Worm (Caenorhabditis elegans) whole organism, L1 larva: ENCODE measurements around the gene acs-21.
A peak's percentile ranks its signal among the peaks of the same experiment; 100 is the strongest.

ENCODE experiments used
- Y116A8C.19 ChIP-seq: sonication (generic microtip); optimal IDR thresholded peaks from 2 replicates; lab custom pipeline; 2016; ENCODE audit warnings: missing compliant biosample characterization, missing genetic modification characterization, borderline replicate concordance
- aha-1 ChIP-seq: fragments of 150-350 bp; optimal IDR thresholded peaks from 2 replicates; lab custom pipeline; 2014; ENCODE audit warnings: missing biosample characterization, missing genetic modification characterization
- aly-2 ChIP-seq: fragments of 150-350 bp; optimal IDR thresholded peaks from 2 replicates; lab custom pipeline; 2014; ENCODE audit warnings: missing biosample characterization, missing genetic modification characterization
- blmp-1 ChIP-seq: fragments of 150-350 bp; optimal IDR thresholded peaks from 2 replicates; lab custom pipeline; 2014; ENCODE audit warnings: missing biosample characterization, missing genetic modification characterization
- ceh-8 ChIP-seq: fragments of 200-800 bp; sonication (Bioruptor generic); optimal IDR thresholded peaks from 2 replicates; lab custom pipeline; 2018; ENCODE audit warnings: mild to moderate bottlenecking, missing genetic modification characterization, moderate library complexity, missing compliant biosample characterization
- ceh-82 ChIP-seq, 3 experiments: fragments of 150-350 bp in 1 of 3; sonication (generic microtip) in 2 of 3; optimal IDR thresholded peaks; 2 replicates each; lab custom pipeline; 2014 to 2017; ENCODE audit warnings: missing biosample characterization in 3 of 3, missing genetic modification characterization in 3 of 3
- ceh-90 ChIP-seq: sonication (generic microtip); optimal IDR thresholded peaks from 2 replicates; lab custom pipeline; 2016; ENCODE audit warnings: missing genetic modification characterization, missing compliant biosample characterization
- ces-1 ChIP-seq: fragments of 150-350 bp; optimal IDR thresholded peaks from 2 replicates; lab custom pipeline; 2014; ENCODE audit warnings: missing biosample characterization, missing genetic modification reagents, missing genetic modification characterization
- efl-1 ChIP-seq, 4 experiments: fragments of 150-350 bp; optimal IDR thresholded peaks in 3 of 4; peaks in 1 of 4; 1 replicate in 1 of 4; 2 replicates in 3 of 4; lab custom pipeline; 2014; ENCODE audit warnings: missing biosample characterization in 2 of 4, missing genetic modification characterization in 2 of 4, missing genetic modification reagents in 2 of 4
- efl-3 ChIP-seq: fragments of 200-800 bp; sonication (Bioruptor generic); optimal IDR thresholded peaks from 2 replicates; lab custom pipeline; 2018; ENCODE audit warnings: mild to moderate bottlenecking, missing genetic modification characterization, missing compliant biosample characterization
- elt-2 ChIP-seq: sonication (generic microtip); optimal IDR thresholded peaks from 2 replicates; lab custom pipeline; 2016; ENCODE audit warnings: missing genetic modification characterization, mild to moderate bottlenecking, inconsistent platforms, missing compliant biosample characterization, missing genetic modification reagents
- fkh-4 ChIP-seq: sonication (generic microtip); optimal IDR thresholded peaks from 2 replicates; lab custom pipeline; 2016; ENCODE audit warnings: missing compliant biosample characterization, missing genetic modification characterization, borderline replicate concordance
- fkh-8 ChIP-seq: sonication (generic microtip); optimal IDR thresholded peaks from 2 replicates; lab custom pipeline; 2016; ENCODE audit warnings: mild to moderate bottlenecking, missing genetic modification characterization, missing compliant biosample characterization
- fos-1 ChIP-seq: fragments of 150-350 bp; optimal IDR thresholded peaks from 2 replicates; lab custom pipeline; 2014; ENCODE audit warnings: missing biosample characterization, missing genetic modification characterization
- hlh-4 ChIP-seq: sonication (generic microtip); optimal IDR thresholded peaks from 2 replicates; lab custom pipeline; 2016; ENCODE audit warnings: mild to moderate bottlenecking, missing genetic modification characterization, missing compliant biosample characterization
- lin-13 ChIP-seq: fragments of 150-350 bp; optimal IDR thresholded peaks from 2 replicates; lab custom pipeline; 2014; ENCODE audit warnings: missing biosample characterization, missing genetic modification reagents, missing genetic modification characterization
- lin-35 ChIP-seq, 2 experiments: fragments of 150-350 bp; optimal IDR thresholded peaks; 2 replicates each; lab custom pipeline; 2014; ENCODE audit warnings: missing biosample characterization in 2 of 2, missing genetic modification characterization in 2 of 2, missing genetic modification reagents in 2 of 2
- lir-3 ChIP-seq: sonication (generic microtip); optimal IDR thresholded peaks from 2 replicates; lab custom pipeline; 2016; ENCODE audit warnings: mild to moderate bottlenecking, missing genetic modification characterization, moderate library complexity, missing compliant biosample characterization; ENCODE audit not compliant: poor library complexity
- lsy-2 ChIP-seq, 2 experiments: fragments of 150-350 bp; optimal IDR thresholded peaks; 2 replicates each; lab custom pipeline; 2014; ENCODE audit warnings: missing biosample characterization in 2 of 2, missing genetic modification characterization in 2 of 2
- mep-1 ChIP-seq: fragments of 150-350 bp; optimal IDR thresholded peaks from 2 replicates; lab custom pipeline; 2014; ENCODE audit warnings: missing biosample characterization, missing genetic modification characterization
- nhr-11 ChIP-seq: fragments of 150-350 bp; optimal IDR thresholded peaks from 2 replicates; lab custom pipeline; 2014; ENCODE audit warnings: missing biosample characterization, missing genetic modification characterization
- nhr-28 ChIP-seq: fragments of 150-350 bp; optimal IDR thresholded peaks from 2 replicates; lab custom pipeline; 2014; ENCODE audit warnings: missing biosample characterization, missing genetic modification characterization
- nhr-77 ChIP-seq: fragments of 150-350 bp; optimal IDR thresholded peaks from 2 replicates; lab custom pipeline; 2014; ENCODE audit warnings: missing biosample characterization, missing genetic modification characterization
- nhr-84 ChIP-seq: sonication (generic microtip); optimal IDR thresholded peaks from 2 replicates; lab custom pipeline; 2017; ENCODE audit warnings: missing biosample characterization, missing genetic modification characterization
- skn-1 ChIP-seq: fragments of 150-350 bp; optimal IDR thresholded peaks from 2 replicates; lab custom pipeline; 2014; ENCODE audit warnings: missing biosample characterization, missing genetic modification characterization
- snpc-4 ChIP-seq: fragments of 150-350 bp; optimal IDR thresholded peaks from 2 replicates; lab custom pipeline; 2014; ENCODE audit warnings: missing biosample characterization, missing genetic modification characterization
- snu-23 ChIP-seq: sonication (generic microtip); optimal IDR thresholded peaks from 2 replicates; lab custom pipeline; 2016; ENCODE audit warnings: missing genetic modification characterization, missing compliant biosample characterization
- sptf-1 ChIP-seq: fragments of 150-350 bp; optimal IDR thresholded peaks from 2 replicates; lab custom pipeline; 2014; ENCODE audit warnings: missing biosample characterization, missing genetic modification characterization
- sup-37 ChIP-seq: fragments of 200-800 bp; sonication (Bioruptor generic); optimal IDR thresholded peaks from 2 replicates; lab custom pipeline; 2018; ENCODE audit warnings: mild to moderate bottlenecking, missing genetic modification characterization, missing compliant biosample characterization
- swsn-7 ChIP-seq: sonication (generic microtip); optimal IDR thresholded peaks from 2 replicates; lab custom pipeline; 2016; ENCODE audit warnings: missing genetic modification characterization, missing compliant biosample characterization
- tbx-2 ChIP-seq: sonication (generic microtip); optimal IDR thresholded peaks from 2 replicates; lab custom pipeline; 2016; ENCODE audit warnings: missing genetic modification characterization, missing compliant biosample characterization
- unc-130 ChIP-seq: fragments of 150-350 bp; optimal IDR thresholded peaks from 2 replicates; lab custom pipeline; 2017; ENCODE audit warnings: missing biosample characterization, missing genetic modification characterization, inconsistent platforms
- unc-30 ChIP-seq: sonication (generic microtip); optimal IDR thresholded peaks from 2 replicates; lab custom pipeline; 2017; ENCODE audit warnings: missing biosample characterization, missing genetic modification characterization
- unc-62 ChIP-seq: fragments of 150-350 bp; optimal IDR thresholded peaks from 2 replicates; lab custom pipeline; 2014; ENCODE audit warnings: missing biosample characterization, missing genetic modification reagents, missing genetic modification characterization
- unc-98 ChIP-seq: fragments of 200-800 bp; sonication (Bioruptor generic); IDR thresholded peaks from 2 replicates; pipeline ENCODE4 v1.3.6; 2022; ENCODE audit warnings: missing genetic modification characterization, missing compliant biosample characterization
- vab-15 ChIP-seq: sonication (generic microtip); optimal IDR thresholded peaks from 2 replicates; lab custom pipeline; 2017; ENCODE audit warnings: missing genotype, mild to moderate bottlenecking, missing genetic modification characterization, missing compliant biosample characterization
- ztf-11 ChIP-seq, 2 experiments: sonication (generic microtip); optimal IDR thresholded peaks; 2 replicates each; lab custom pipeline; 2016 to 2017; ENCODE audit warnings: missing genetic modification characterization in 2 of 2, missing biosample characterization in 1 of 2, missing compliant biosample characterization in 1 of 2
- ztf-4 ChIP-seq: fragments of 150-350 bp; optimal IDR thresholded peaks from 2 replicates; lab custom pipeline; 2014; ENCODE audit warnings: missing biosample characterization, missing genetic modification characterization

acs-21 gene

ce11 chrV:3113751-3114150 lies 24.9 kb downstream of the acs-21 start, which contains the start of gene Y73C8C.8:
Gene Y73C8C.8 (minus strand): TSS chrV:3113851.
- TF ChIP-seq nhr-11 (tag; lab: Kevin White, UChicago) (no peak), lin-35 (GFP tag; optimal IDR thresholded peaks at IDR 0.05; lab: Kevin White, UChicago) (no peak), swsn-7 (no peak), elt-2 (tag; lab: Kevin White, UChicago) (no peak), aha-1 (tag; lab: Kevin White, UChicago) (no peak), snu-23 (GFP tag; lab: Kevin White, UChicago) (no peak), hlh-4 (no peak), unc-30 (tag; lab: Kevin White, UChicago) (no peak), Y116A8C.19 (tag; lab: Kevin White, UChicago) (no peak), ztf-11 (tag; optimal IDR thresholded peaks at IDR 0.05; lab: Kevin White, UChicago) (no peak), nhr-84 (tag; lab: Kevin White, UChicago) (no peak), ceh-82 (tag; optimal IDR thresholded peaks at IDR 0.05; lab: Kevin White, UChicago) (no peak), lsy-2 (tag; optimal IDR thresholded peaks at IDR 0.05; lab: Kevin White, UChicago) (no peak), snpc-4 (tag; lab: Kevin White, UChicago) (no peak), unc-62 (GFP tag; lab: Kevin White, UChicago) (no peak), fos-1 (no peak), nhr-77 (no peak), mep-1 (tag; lab: Kevin White, UChicago) (no peak), unc-130 (tag; lab: Kevin White, UChicago) (no peak), ceh-90 (no peak)

DNA sequence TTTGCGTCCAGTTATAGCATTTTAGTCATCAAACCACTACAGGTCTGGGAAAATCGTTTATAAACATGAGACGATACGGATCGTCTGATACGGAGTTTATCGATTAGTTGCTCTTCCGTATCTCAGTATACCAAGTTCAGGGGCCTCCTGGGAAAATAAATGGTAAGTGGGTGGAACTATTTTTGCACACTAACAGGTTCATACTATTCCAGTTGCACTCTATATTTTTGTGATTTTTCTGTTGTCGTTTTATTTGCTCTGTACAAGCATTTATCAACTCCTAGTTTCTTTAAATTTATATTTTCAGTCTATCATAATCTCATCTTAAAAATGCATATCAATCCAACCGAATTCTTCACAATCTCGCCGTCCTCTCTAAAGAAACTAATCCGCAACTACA lies 26.1 kb downstream of the acs-21 start, which contains the start of gene Y73C8C.3:
Gene Y73C8C.3, plus strand, starts transcription at position 301 of the 400 bp plus-strand sequence.
- TF ChIP-seq nhr-28 (tag; lab: Kevin White, UChicago) = no peak
- TF ChIP-seq efl-3 = no peak
- TF ChIP-seq aly-2 (tag; lab: Kevin White, UChicago) = no peak
- TF ChIP-seq unc-62 (GFP tag; lab: Kevin White, UChicago) = no peak
- no peak for TF ChIP-seq ztf-11 (tag; optimal IDR thresholded peaks at IDR 0.05; lab: Kevin White, UChicago)
- TF ChIP-seq ceh-8 (GFP tag; lab: Kevin White, UChicago) = no peak
- TF ChIP-seq lir-3 (tag; lab: Kevin White, UChicago) = no peak
- TF ChIP-seq efl-1 (optimal IDR thresholded peaks at IDR 0.05; lab: Kevin White, UChicago) = no peak
- no peak for TF ChIP-seq efl-1 (GFP tag; optimal IDR thresholded peaks at IDR 0.05 in 1 of 2; lab: Kevin White, UChicago)
- no peak for TF ChIP-seq ces-1
- TF ChIP-seq fkh-4 (tag; lab: Kevin White, UChicago) = no peak
- no peak for TF ChIP-seq lin-13

DNA sequence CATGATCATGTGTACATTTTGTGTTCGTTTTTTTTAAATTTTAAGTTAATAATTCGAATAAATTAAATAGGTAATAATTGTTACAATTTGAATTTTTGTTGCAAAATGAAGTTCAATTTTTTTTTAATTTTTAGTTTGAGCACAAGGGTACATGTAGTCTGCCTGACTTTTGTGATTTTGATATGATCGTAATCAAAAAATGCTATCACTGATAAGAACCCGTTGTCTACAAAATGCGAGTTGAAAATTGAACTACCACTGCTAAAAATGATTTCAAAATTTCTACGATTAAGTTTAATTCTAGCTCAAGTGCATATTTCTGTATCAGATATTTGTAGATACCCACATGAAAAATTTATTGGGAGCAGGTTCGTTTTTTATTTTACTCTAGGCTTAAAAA lies 29.3 kb downstream of the acs-21 start, which contains the start of gene clec-210:
Gene clec-210, plus strand, starts transcription at position 211 of the 400 bp plus-strand sequence.
- no peak for TF ChIP-seq skn-1 (tag; lab: Kevin White, UChicago)
- TF ChIP-seq ztf-4 = no peak
- TF ChIP-seq swsn-7 = no peak
- no peak for TF ChIP-seq ztf-11 (tag; optimal IDR thresholded peaks at IDR 0.05; lab: Kevin White, UChicago)
- TF ChIP-seq fkh-8 (tag; lab: Kevin White, UChicago) = no peak
- no peak for TF ChIP-seq blmp-1 (tag; lab: Kevin White, UChicago)
- no peak for TF ChIP-seq unc-98
- no peak for TF ChIP-seq sup-37 (GFP tag; lab: Kevin White, UChicago)
- TF ChIP-seq aly-2 (tag; lab: Kevin White, UChicago) = no peak
- no peak for TF ChIP-seq sptf-1 (tag; lab: Kevin White, UChicago)
- no peak for TF ChIP-seq tbx-2 (tag; lab: Kevin White, UChicago)

DNA sequence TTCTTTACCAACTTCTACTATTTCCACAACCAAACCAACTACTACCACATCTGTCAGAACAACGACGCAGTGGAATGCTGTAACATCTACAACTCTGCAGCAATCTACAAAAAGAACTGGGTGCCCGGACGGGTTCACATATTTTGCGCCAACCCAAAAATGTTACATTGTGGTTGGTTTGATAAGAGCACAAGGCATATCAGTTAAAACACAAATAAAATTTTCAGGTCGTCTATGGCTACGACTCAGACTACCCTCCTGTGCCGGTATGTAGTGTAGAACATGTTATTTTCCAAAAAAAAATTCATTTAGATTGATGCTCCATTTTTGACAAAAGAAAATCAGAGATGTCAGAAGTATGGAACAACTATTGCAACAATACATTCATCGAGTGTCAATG lies 30.3 kb downstream of the acs-21 start:
- TF ChIP-seq vab-15 (tag; lab: Kevin White, UChicago) (no peak), elt-2 (tag; lab: Kevin White, UChicago) (peak; percentile 46)
